Worm (Caenorhabditis elegans) whole organism, L4 larva: Measurements from ENCODE around the gene W02B12.1.

Experiments
- D1046.2 ChIP-seq: fragments of 200-800 bp; sonication (Bioruptor generic); IDR thresholded peaks from 2 replicates; pipeline ENCODE4 v1.3.6; 2022; ENCODE audit warnings: missing genetic modification characterization, missing compliant biosample characterization
- ZK546.5 ChIP-seq, 2 experiments: sonication (generic microtip); optimal IDR thresholded peaks; 2 replicates each; lab custom pipeline; 2017; ENCODE audit warnings: missing biosample characterization in 2 of 2, missing genetic modification characterization in 2 of 2
- aha-1 ChIP-seq: fragments of 150-350 bp; peaks from one replicate; lab custom pipeline; 2014; ENCODE audit warnings: missing biosample characterization, missing genetic modification characterization
- ceh-82 ChIP-seq: sonication (generic microtip); optimal IDR thresholded peaks from 2 replicates; lab custom pipeline; 2017; ENCODE audit warnings: missing biosample characterization, missing genetic modification characterization
- daf-16 ChIP-seq, 3 experiments: sonication (generic microtip); optimal IDR thresholded peaks; 2 replicates each; lab custom pipeline; 2016 to 2017; ENCODE audit warnings: missing genetic modification characterization in 3 of 3, missing genetic modification reagents in 3 of 3, mild to moderate bottlenecking in 2 of 3, missing compliant biosample characterization in 2 of 3, missing biosample characterization in 1 of 3, moderate library complexity in 1 of 3
- dmd-8 ChIP-seq: fragments of 200-800 bp; sonication (Bioruptor generic); IDR thresholded peaks from 2 replicates; pipeline ENCODE4 v1.3.6; 2022; ENCODE audit warnings: missing genetic modification characterization, missing compliant biosample characterization
- dpl-1 ChIP-seq: fragments of 150-350 bp; optimal IDR thresholded peaks from 2 replicates; lab custom pipeline; 2014; ENCODE audit warnings: missing biosample characterization, missing genetic modification reagents, missing genetic modification characterization
- lin-13 ChIP-seq: fragments of 150-350 bp; optimal IDR thresholded peaks from 2 replicates; lab custom pipeline; 2014; ENCODE audit warnings: missing biosample characterization, missing genetic modification reagents, missing genetic modification characterization
- lin-29 ChIP-seq: fragments of 200-800 bp; sonication (Bioruptor generic); IDR thresholded peaks from 2 replicates; pipeline ENCODE4 v1.3.6; 2022; ENCODE audit warnings: missing genetic modification reagents, missing genetic modification characterization, missing compliant biosample characterization
- lin-38 ChIP-seq: fragments of 200-800 bp; sonication (Bioruptor generic); IDR thresholded peaks from 2 replicates; pipeline ENCODE4 v1.3.6; 2022; ENCODE audit warnings: missing genetic modification reagents, missing genetic modification characterization, missing compliant biosample characterization
- lsy-2 ChIP-seq, 2 experiments: fragments of 150-350 bp in 1 of 2; sonication (generic microtip) in 1 of 2; optimal IDR thresholded peaks; 2 replicates each; lab custom pipeline; 2014 to 2017; ENCODE audit warnings: missing biosample characterization in 2 of 2, missing genetic modification characterization in 2 of 2
- madf-9 ChIP-seq: fragments of 200-800 bp; sonication (Bioruptor generic); conservative IDR thresholded peaks from 2 replicates; pipeline ENCODE4 v1.3.6; 2022; ENCODE audit warnings: missing genetic modification reagents, missing genetic modification characterization, missing compliant biosample characterization
- mes-2 ChIP-seq: sonication (generic microtip); optimal IDR thresholded peaks from 2 replicates; lab custom pipeline; 2016; ENCODE audit warnings: missing genotype, mild to moderate bottlenecking, missing genetic modification characterization, missing compliant biosample characterization; ENCODE audit not compliant: poor library complexity, severe bottlenecking
- mxl-2 ChIP-seq: fragments of 200-800 bp; sonication (Bioruptor generic); conservative IDR thresholded peaks from 2 replicates; pipeline ENCODE4 v1.3.6; 2022; ENCODE audit warnings: missing genetic modification reagents, missing genetic modification characterization, missing compliant biosample characterization
- nhr-28 ChIP-seq: fragments of 150-350 bp; optimal IDR thresholded peaks from 2 replicates; lab custom pipeline; 2014; ENCODE audit warnings: missing biosample characterization, missing genetic modification characterization
- nhr-76 ChIP-seq: fragments of 150-350 bp; optimal IDR thresholded peaks from 2 replicates; lab custom pipeline; 2014; ENCODE audit warnings: missing biosample characterization, missing genetic modification characterization
- nhr-77 ChIP-seq: fragments of 150-350 bp; optimal IDR thresholded peaks from 2 replicates; lab custom pipeline; 2014; ENCODE audit warnings: missing biosample characterization, missing genetic modification characterization
- php-3 ChIP-seq: fragments of 200-800 bp; sonication (Bioruptor generic); IDR thresholded peaks from 2 replicates; pipeline ENCODE4 v1.3.6; 2022; ENCODE audit warnings: missing genetic modification reagents, missing genetic modification characterization, missing compliant biosample characterization
- pqm-1 ChIP-seq: sonication (generic microtip); optimal IDR thresholded peaks from 2 replicates; lab custom pipeline; 2017; ENCODE audit warnings: missing biosample characterization, missing genetic modification characterization
- unc-130 ChIP-seq: sonication (generic microtip); optimal IDR thresholded peaks from 2 replicates; lab custom pipeline; 2016; ENCODE audit warnings: missing genetic modification reagents, missing genetic modification characterization, missing compliant biosample characterization
- unc-62 ChIP-seq, 3 experiments: fragments of 150-350 bp in 1 of 3; sonication (generic microtip); optimal IDR thresholded peaks in 2 of 3; peaks in 1 of 3; 1 replicate in 1 of 3; 2 replicates in 2 of 3; lab custom pipeline; 2014 to 2017; ENCODE audit warnings: missing biosample characterization in 3 of 3, missing genetic modification characterization in 3 of 3, missing genetic modification reagents in 3 of 3, missing genotype in 1 of 3

W02B12.1 gene

ce11 chrII:11496767-11497166, 47.9 kb downstream of the W02B12.1 start, which contains the start of gene emc-5:
Gene emc-5 (plus strand): TSS chrII:11496780.
- TF ChIP-seq lsy-2 (tag; optimal IDR thresholded peaks at IDR 0.05; lab: Kevin White, UChicago) (peak in 1 of 2 experiments; percentile 15), ZK546.5 (tag; optimal IDR thresholded peaks at IDR 0.05; lab: Kevin White, UChicago) (no peak), mes-2 (peak; percentile 29), unc-130 (GFP tag; lab: Kevin White, UChicago) (no peak), lin-29 (GFP tag; lab: Robert Waterston, UW) (no peak), ceh-82 (tag; lab: Kevin White, UChicago) (no peak), daf-16 (GFP tag; optimal IDR thresholded peaks at IDR 0.05; lab: Kevin White, UChicago) (peak in 1 of 2 experiments; percentile 43), daf-16 (tag; optimal IDR thresholded peaks at IDR 0.05; lab: Kevin White, UChicago) (no peak)
- TF ChIP-seq, all 104 proteins: peak for 3

DNA sequence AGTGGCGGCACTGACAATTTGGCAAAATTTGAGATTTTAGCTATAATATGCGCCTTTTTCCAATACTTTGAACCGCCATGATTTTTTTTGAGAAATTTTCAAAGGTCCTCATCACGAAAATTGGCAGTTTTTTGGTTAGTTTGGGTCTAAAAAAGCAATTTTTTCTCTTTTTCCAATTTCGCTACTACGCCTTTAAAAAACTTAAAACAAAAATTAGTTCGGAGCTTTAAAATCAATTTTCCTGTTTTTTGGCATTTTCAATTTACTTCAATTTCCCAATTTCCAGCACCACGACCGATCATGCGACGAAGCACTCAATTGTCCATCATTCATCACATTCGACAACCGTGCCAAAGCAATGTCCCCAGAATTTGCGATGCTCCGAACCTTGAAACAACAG, 48.5 kb downstream of the W02B12.1 start, which contains the start of gene B0334.5:
Gene B0334.5 (plus strand): TSS at position 301 of the 400 bp plus-strand sequence.
- peak in 1 of 2 experiments; percentile 81 for TF ChIP-seq unc-62 (GFP tag; optimal IDR thresholded peaks at IDR 0.05 in 1 of 2; lab: Kevin White, UChicago)
- TF ChIP-seq unc-62 (tag; optimal IDR thresholded peaks at IDR 0.05; lab: Kevin White, UChicago): no peak
- no peak for TF ChIP-seq aha-1 (tag; lab: Kevin White, UChicago)

DNA sequence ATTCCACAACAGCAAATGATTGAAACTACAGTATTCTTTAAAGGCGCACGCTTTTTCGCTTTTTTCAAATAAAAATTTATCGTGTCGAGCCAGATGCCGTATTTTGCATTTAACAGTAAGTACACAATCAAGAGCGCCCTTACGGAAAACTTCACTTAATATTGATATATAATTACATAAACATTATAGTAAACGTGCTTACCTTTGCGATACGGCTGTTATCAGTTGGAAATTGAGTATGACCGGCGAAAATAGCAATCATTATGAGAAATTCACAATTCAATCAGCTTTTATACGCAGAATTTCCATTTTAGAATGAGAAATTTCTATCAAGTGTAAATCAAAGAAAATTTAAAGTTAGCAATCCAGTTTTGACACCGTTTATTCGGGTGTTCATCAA, 51.4 kb downstream of the W02B12.1 start, which contains the start of gene B0334.20:
Gene B0334.20 (minus strand): TSS at position 262 of the 400 bp plus-strand sequence.
- TF ChIP-seq dpl-1: no peak
- TF ChIP-seq dmd-8 (GFP tag; lab: Robert Waterston, UW): no peak
- TF ChIP-seq php-3 (GFP tag; lab: Robert Waterston, UW): peak; percentile 42; the same call in 1 of the 2 replicates
- TF ChIP-seq daf-16 (GFP tag; optimal IDR thresholded peaks at IDR 0.05; lab: Kevin White, UChicago): no peak
- peak; percentile 62 for TF ChIP-seq daf-16 (tag; optimal IDR thresholded peaks at IDR 0.05; lab: Kevin White, UChicago)
- TF ChIP-seq lin-13 (GFP tag; lab: Kevin White, UChicago): no peak
- no peak for TF ChIP-seq lin-29 (GFP tag; lab: Robert Waterston, UW)
- no peak for TF ChIP-seq mxl-2
- TF ChIP-seq madf-9 (GFP tag; lab: Robert Waterston, UW): no peak
- no peak for TF ChIP-seq D1046.2 (GFP tag; lab: Robert Waterston, UW)
- TF ChIP-seq nhr-28: peak; percentile 81
- TF ChIP-seq nhr-76: no peak
- no peak for TF ChIP-seq lin-38
- peak; percentile 46 for TF ChIP-seq pqm-1 (tag; lab: Kevin White, UChicago)
- TF ChIP-seq nhr-77 (tag; lab: Kevin White, UChicago): no peak
- TF ChIP-seq, all 104 proteins: peak for 4
